Worm (Caenorhabditis elegans): ENCODE data around the gene abu-4.

- TF ChIP-seq mep-1 (tag; optimal IDR thresholded peaks at IDR 0.05) (peak; percentile 19), jun-1 (tag; optimal IDR thresholded peaks at IDR 0.05) (no peak), egl-27 (tag; optimal IDR thresholded peaks at IDR 0.05) (no peak), skn-1 (tag; optimal IDR thresholded peaks at IDR 0.05) (no peak), zip-11 (GFP tag; IDR thresholded peaks at IDR 0.05) (no peak), dve-1 (tag; optimal IDR thresholded peaks at IDR 0.05; ENCODE audit: insufficient read depth) (peak; percentile 34), pqm-1 (tag; optimal IDR thresholded peaks at IDR 0.05) (peak; percentile 5), lsy-2 (tag; optimal IDR thresholded peaks at IDR 0.05) (no peak), nhr-28 (tag; optimal IDR thresholded peaks at IDR 0.05) (peak; percentile 91), hlh-11 (tag; optimal IDR thresholded peaks at IDR 0.05) (peak; percentile 52), F37D6.2 (tag; optimal IDR thresholded peaks at IDR 0.05) (no peak), dpl-1 (GFP tag; optimal IDR thresholded peaks at IDR 0.05) (no peak), gei-8 (GFP tag; optimal IDR thresholded peaks at IDR 0.05) (no peak), Y48G9A.11 (GFP tag; IDR thresholded peaks at IDR 0.05) (no peak)
Measured at ce11 chrV:2235848-2236247, 38.8 kb upstream of the abu-4 start, which contains the start of gene cyp-33C4.

All from whole organism, L4 larva.